Worm (Caenorhabditis elegans): ENCODE measurements around the gene T02G5.3.
"Not testable (repeated sequence)": the region's sequence is repeated elsewhere in the genome, so short reads cannot be mapped to it uniquely, and the experiment has no call there.

The T02G5.3 gene

DNA sequence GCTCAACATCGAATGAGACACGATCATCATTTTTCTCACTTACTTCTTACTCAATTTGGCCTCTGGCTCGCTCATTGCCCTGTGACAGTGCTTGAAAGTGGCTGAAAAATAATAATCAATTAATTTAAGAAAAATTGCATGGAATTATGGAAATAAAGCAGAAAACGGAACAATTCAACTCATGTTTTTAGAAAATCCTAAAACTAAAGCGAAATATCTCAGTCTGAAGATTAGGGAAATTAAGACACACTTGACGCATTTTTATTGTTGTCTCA lies 20.9 kb upstream of the T02G5.3 start, which contains the start of gene kars-1:
Gene kars-1 (minus strand): TSS at position 101 of the 275 bp plus-strand sequence.
- TF ChIP-seq pha-4 (tag; optimal IDR thresholded peaks at IDR 0.05) (no peak), mls-2 (tag; optimal IDR thresholded peaks at IDR 0.05) (no peak), sem-2 (GFP tag; optimal IDR thresholded peaks at IDR 0.05) (no peak), bed-3 (GFP tag; optimal IDR thresholded peaks at IDR 0.05) (no peak), ces-1 (GFP tag; optimal IDR thresholded peaks at IDR 0.05) (no peak), nhr-76 (tag; optimal IDR thresholded peaks at IDR 0.05) (no peak), ceh-83 (GFP tag; optimal IDR thresholded peaks at IDR 0.05) (no peak), nhr-237 (tag; optimal IDR thresholded peaks at IDR 0.05) (no peak), nhr-2 (tag; optimal IDR thresholded peaks at IDR 0.05) (no peak)

DNA sequence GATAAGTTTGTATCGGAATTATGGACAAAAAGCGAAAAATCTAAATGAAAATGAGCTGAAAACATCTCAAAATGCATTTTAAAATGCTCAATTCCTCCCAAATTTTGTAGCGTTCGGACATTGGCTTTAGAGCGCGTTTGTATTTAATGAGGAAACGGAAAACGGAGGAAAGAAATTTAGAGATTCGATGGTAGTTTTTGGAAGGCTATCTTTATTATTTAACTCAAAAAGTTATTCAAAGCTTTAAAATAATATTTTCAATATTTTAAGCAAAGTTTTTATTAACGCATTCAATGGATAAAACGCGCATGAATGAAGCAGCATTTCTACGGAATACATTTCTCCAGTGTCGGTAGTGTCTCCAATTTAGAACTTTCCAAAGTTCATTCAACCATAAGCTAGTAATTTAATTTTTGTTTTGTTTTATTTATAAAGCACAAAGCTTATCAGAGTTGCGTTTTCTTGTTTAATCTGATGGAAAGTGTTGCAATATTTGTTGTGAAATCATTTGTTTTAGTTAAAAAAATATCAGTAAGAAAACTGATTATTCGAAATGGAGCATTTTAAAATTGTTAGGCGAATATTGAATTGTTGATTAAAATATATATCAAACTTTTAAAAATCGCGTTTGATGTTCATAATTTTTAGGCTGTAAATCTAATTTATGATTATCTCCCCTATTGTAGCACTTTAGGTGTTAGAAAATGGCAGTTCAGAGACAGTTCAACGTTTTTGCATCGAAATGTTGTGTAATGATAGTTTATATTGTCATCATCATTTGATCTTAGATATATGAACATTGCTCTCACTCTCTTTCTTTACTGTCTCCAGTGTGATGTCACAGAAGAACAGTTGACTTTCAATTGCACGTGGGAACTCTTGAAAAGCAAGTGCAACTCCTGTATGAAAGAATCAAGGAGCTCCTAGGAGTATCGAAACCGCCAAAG lies 20.3 kb upstream of the T02G5.3 start:
- TF ChIP-seq elt-3 (tag; optimal IDR thresholded peaks at IDR 0.05) (no peak), sptf-1 (tag; optimal IDR thresholded peaks at IDR 0.05) (peak; percentile 68), mep-1 (tag; optimal IDR thresholded peaks at IDR 0.05) (peak; percentile 63), pha-4 (tag; optimal IDR thresholded peaks at IDR 0.05) (no peak), nhr-237 (tag; optimal IDR thresholded peaks at IDR 0.05) (peak; percentile 76), lsy-2 (tag; optimal IDR thresholded peaks at IDR 0.05) (peak; percentile 80), sem-2 (GFP tag; optimal IDR thresholded peaks at IDR 0.05) (no peak), blmp-1 (tag; optimal IDR thresholded peaks at IDR 0.05) (no peak), cnd-1 (tag; optimal IDR thresholded peaks at IDR 0.05) (peak; percentile 30), unc-39 (tag; optimal IDR thresholded peaks at IDR 0.05) (no peak), ces-1 (GFP tag; optimal IDR thresholded peaks at IDR 0.05) (peak; percentile 95), ceh-39 (tag; optimal IDR thresholded peaks at IDR 0.05) (no peak), nhr-28 (tag; optimal IDR thresholded peaks at IDR 0.05) (no peak), mab-5 (tag; optimal IDR thresholded peaks at IDR 0.05) (no peak), lin-13 (tag; optimal IDR thresholded peaks at IDR 0.05) (peak; percentile 4), snpc-4 (tag; optimal IDR thresholded peaks at IDR 0.05) (no peak), tbx-8 (GFP tag; optimal IDR thresholded peaks at IDR 0.05) (no peak)

ce11 chrII:7073537-7073913 lies 19.7 kb upstream of the T02G5.3 start, which contains the start of gene kat-1:
kat-1 (plus strand) TSS chrII:7073814.
- TF ChIP-seq pha-4 (tag; optimal IDR thresholded peaks at IDR 0.05) (no peak), ces-1 (GFP tag; optimal IDR thresholded peaks at IDR 0.05) (no peak), cnd-1 (tag; optimal IDR thresholded peaks at IDR 0.05) (no peak), bed-3 (GFP tag; optimal IDR thresholded peaks at IDR 0.05) (no peak), nhr-12 (tag; optimal IDR thresholded peaks at IDR 0.05) (no peak)

DNA sequence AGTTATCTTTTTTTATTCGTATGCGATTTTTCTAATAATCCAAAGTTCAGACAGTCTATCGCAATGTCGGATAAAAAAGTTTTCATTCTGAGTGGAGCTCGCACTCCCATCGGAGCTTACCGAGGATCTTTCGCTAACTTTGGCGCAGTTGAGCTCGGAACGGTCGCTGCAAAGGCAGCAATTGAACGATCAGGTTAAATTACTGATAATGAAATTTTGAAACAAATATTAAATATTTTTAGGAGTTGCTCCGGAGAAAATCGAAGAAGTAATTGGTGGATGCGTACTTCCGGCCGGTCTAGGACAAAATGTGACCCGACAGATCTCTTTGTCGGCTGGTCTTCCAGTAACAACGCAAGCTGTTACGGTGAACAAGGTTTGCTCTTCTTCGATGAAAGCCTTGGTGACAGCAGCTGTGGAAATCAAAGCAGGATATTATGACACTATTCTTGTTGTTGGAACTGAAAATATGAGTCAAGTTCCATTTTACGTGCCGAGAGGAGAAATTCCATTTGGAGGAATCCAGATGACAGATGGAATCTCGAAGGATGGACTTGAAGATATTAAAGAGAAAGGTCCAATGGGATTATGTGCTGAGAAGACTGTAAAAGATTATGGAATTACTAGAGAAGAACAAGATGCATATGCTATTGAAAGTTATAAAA lies 17.5 kb upstream of the T02G5.3 start, which contains the start of gene T02G5.7:
Gene T02G5.7 (plus strand): TSS at position 51 of the 665 bp plus-strand sequence.
- no peak for TF ChIP-seq ceh-39 (tag; optimal IDR thresholded peaks at IDR 0.05)
- no peak for TF ChIP-seq sem-2 (GFP tag; optimal IDR thresholded peaks at IDR 0.05)
- TF ChIP-seq ces-1 (GFP tag; optimal IDR thresholded peaks at IDR 0.05): no peak
- no peak for TF ChIP-seq pha-4 (tag; optimal IDR thresholded peaks at IDR 0.05)
- no peak for TF ChIP-seq sptf-1 (tag; optimal IDR thresholded peaks at IDR 0.05)
- no peak for TF ChIP-seq snpc-4 (tag; optimal IDR thresholded peaks at IDR 0.05)
- TF ChIP-seq nhr-2 (tag; optimal IDR thresholded peaks at IDR 0.05): no peak
- no peak for TF ChIP-seq unc-62 (GFP tag; optimal IDR thresholded peaks at IDR 0.05)
- no peak for TF ChIP-seq flh-1 (GFP tag; optimal IDR thresholded peaks at IDR 0.05)
- no peak for TF ChIP-seq ztf-11 (tag; optimal IDR thresholded peaks at IDR 0.05)
- no peak for TF ChIP-seq ceh-83 (GFP tag; optimal IDR thresholded peaks at IDR 0.05)
- TF ChIP-seq ceh-43 (GFP tag; optimal IDR thresholded peaks at IDR 0.05): no peak
- TF ChIP-seq mep-1 (tag; optimal IDR thresholded peaks at IDR 0.05): no peak
- TF ChIP-seq bed-3 (GFP tag; optimal IDR thresholded peaks at IDR 0.05): no peak
- TF ChIP-seq M03D4.4 (tag; optimal IDR thresholded peaks at IDR 0.05): no peak
- no peak for TF ChIP-seq tbx-8 (GFP tag; optimal IDR thresholded peaks at IDR 0.05)
- TF ChIP-seq ham-2 (GFP tag; optimal IDR thresholded peaks at IDR 0.05): no peak

DNA sequence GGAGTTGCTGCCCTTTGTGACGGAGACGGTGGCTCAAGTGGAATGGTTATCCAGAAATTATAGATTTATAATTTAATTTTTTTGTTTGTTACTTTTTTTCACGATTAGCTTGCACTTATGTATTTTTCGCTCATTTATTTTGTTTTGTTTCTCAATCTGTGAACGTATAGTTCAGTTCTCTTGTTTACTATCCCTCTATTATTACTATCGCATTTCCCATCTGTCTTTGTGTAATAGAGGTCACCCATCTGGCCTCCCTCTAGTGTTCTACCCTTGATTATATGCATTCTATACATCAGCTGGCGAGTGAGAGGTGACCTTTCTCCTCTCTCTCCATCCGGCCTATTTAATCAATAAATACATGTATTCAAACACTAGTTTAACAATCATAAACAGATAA lies 9.2 kb upstream of the T02G5.3 start, which contains the start of the genes T02G5.14 and T02G5.15:
Gene T02G5.14 (plus strand): TSS at position 301 of the 400 bp plus-strand sequence.
Gene T02G5.15 (plus strand): TSS at position 301 of the 400 bp plus-strand sequence.
- not testable (repeated sequence) for TF ChIP-seq snpc-4 (tag; optimal IDR thresholded peaks at IDR 0.05); bed-3 (GFP tag; optimal IDR thresholded peaks at IDR 0.05); drap-1 (GFP tag; optimal IDR thresholded peaks at IDR 0.05)

All from whole organism, mixed stage, embryonic.